Worm (Caenorhabditis elegans) whole organism, L3 larva: ENCODE results near the gene srx-44.
"Not testable (repeated sequence)": the region's sequence is repeated elsewhere in the genome, so short reads cannot be mapped to it uniquely, and the experiment has no call there.

Source experiments
- elt-3 ChIP-seq, 3 experiments: fragments of 150-350 bp in 1 of 3; sonication (generic microtip) in 2 of 3; optimal IDR thresholded peaks; 2 replicates in 2 of 3; 4 replicates in 1 of 3; lab custom pipeline; 2014 to 2017; ENCODE audit warnings: missing biosample characterization in 3 of 3, missing genetic modification characterization in 3 of 3
- jun-1 ChIP-seq: fragments of 150-350 bp; optimal IDR thresholded peaks from 2 replicates; lab custom pipeline; 2014; ENCODE audit warnings: missing biosample characterization, missing genetic modification reagents, missing genetic modification characterization
- nhr-77 ChIP-seq: fragments of 150-350 bp; optimal IDR thresholded peaks from 2 replicates; lab custom pipeline; 2014; ENCODE audit warnings: missing biosample characterization, missing genetic modification characterization
- pqm-1 ChIP-seq: fragments of 150-350 bp; optimal IDR thresholded peaks from 2 replicates; lab custom pipeline; 2017; ENCODE audit warnings: missing biosample characterization, missing genetic modification characterization, inconsistent platforms

ce11 chrV:16040140-16040827 is 20.1 kb downstream of the srx-44 start, which contains the start of the genes his-4 and his-3:
- TF ChIP-seq nhr-77 (tag; lab: Kevin White, UChicago); jun-1; elt-3 (tag; optimal IDR thresholded peaks at IDR 0.05; lab: Kevin White, UChicago): not testable (repeated sequence)
- TF ChIP-seq pqm-1 = peak; percentile 41
